Worm (Caenorhabditis elegans): ENCODE data around the gene Y97E10C.1.

DNA sequence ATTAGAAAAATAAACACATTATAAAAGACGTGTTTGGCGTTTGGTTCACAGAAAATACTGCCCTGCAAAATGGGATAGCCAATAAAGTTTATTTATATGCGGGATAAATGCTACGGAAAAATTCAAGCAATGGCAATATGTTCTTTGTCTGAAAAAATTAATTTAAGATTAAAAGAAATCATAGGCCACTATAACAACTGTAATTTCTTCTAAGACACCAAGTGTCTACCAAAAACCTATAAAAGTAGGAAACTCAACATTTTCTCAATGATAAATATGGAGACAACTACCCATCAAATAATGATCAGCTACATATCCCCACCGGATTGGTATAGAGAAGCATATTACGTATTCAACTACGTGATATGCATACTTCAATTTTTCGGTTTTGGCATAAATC lies 23.4 kb upstream of the Y97E10C.1 start, which contains the start of gene srw-3:
- TF ChIP-seq ama-1 (optimal IDR thresholded peaks at IDR 0.05) (no peak), skn-1 (tag; optimal IDR thresholded peaks at IDR 0.05) (no peak)
